Fruit fly (Drosophila melanogaster) whole organism, embryonic: ENCODE data around the gene Tomosyn.

ENCODE experiments used
- Ada2b ChIP-seq: fragments of 200-800 bp; sonication (Bioruptor generic); IDR thresholded peaks from 2 replicates; pipeline ENCODE4 v1.3.6; 2022; ENCODE audit warnings: missing biosample characterization, missing genetic modification characterization
- Asciz ChIP-seq: fragments of 200-800 bp; sonication (Bioruptor generic); optimal IDR thresholded peaks from 2 replicates; lab custom pipeline; 2017; ENCODE audit warnings: missing biosample characterization, mild to moderate bottlenecking, missing genetic modification characterization, missing genetic modification reagents
- CG1024 ChIP-seq: fragments of 200-800 bp; sonication (Bioruptor generic); IDR thresholded peaks from 2 replicates; pipeline ENCODE4 v1.3.6; 2022; ENCODE audit warnings: missing biosample characterization, missing genetic modification characterization
- CG10274 ChIP-seq: fragments of 200-800 bp; sonication (Bioruptor generic); optimal IDR thresholded peaks from 3 replicates; lab custom pipeline; 2017; ENCODE audit warnings: missing biosample characterization, mild to moderate bottlenecking, missing genetic modification characterization
- CG11504 ChIP-seq: fragments of 200-800 bp; sonication (Bioruptor generic); optimal IDR thresholded peaks from 3 replicates; lab custom pipeline; 2019; ENCODE audit warnings: missing biosample characterization, mild to moderate bottlenecking, missing genetic modification characterization, moderate library complexity
- CG12769 ChIP-seq: fragments of 200-800 bp; sonication (Bioruptor generic); optimal IDR thresholded peaks from 2 replicates; lab custom pipeline; 2019; ENCODE audit warnings: missing biosample characterization, mild to moderate bottlenecking, missing genetic modification characterization, moderate library complexity
- CG17186 ChIP-seq: fragments of 200-800 bp; sonication (Bioruptor generic); optimal IDR thresholded peaks from 3 replicates; lab custom pipeline; 2017; ENCODE audit warnings: missing biosample characterization, missing genetic modification reagents, missing genetic modification characterization
- CG2202 ChIP-seq: fragments of 200-800 bp; sonication (Bioruptor generic); optimal IDR thresholded peaks from 2 replicates; lab custom pipeline; 2018; ENCODE audit warnings: missing biosample characterization, mild to moderate bottlenecking, missing genetic modification characterization
- CG30431 ChIP-seq: fragments of 200-800 bp; sonication (Bioruptor generic); optimal IDR thresholded peaks from 2 replicates; lab custom pipeline; 2017; ENCODE audit warnings: missing biosample characterization, missing genetic modification characterization
- CG31365 ChIP-seq: fragments of 200-800 bp; sonication (Bioruptor generic); optimal IDR thresholded peaks from 2 replicates; lab custom pipeline; 2018; ENCODE audit warnings: missing biosample characterization, mild to moderate bottlenecking, missing genetic modification characterization
- CG3847 ChIP-seq: fragments of 200-800 bp; sonication (Bioruptor generic); IDR thresholded peaks from 2 replicates; pipeline ENCODE4 v1.3.6; 2022; ENCODE audit warnings: missing biosample characterization, missing genetic modification characterization
- CG4328 ChIP-seq: fragments of 200-800 bp; sonication (Bioruptor generic); optimal IDR thresholded peaks from 3 replicates; lab custom pipeline; 2017; ENCODE audit warnings: missing biosample characterization, missing genetic modification reagents, missing genetic modification characterization
- CG6765 ChIP-seq: fragments of 200-800 bp; sonication (Bioruptor generic); optimal IDR thresholded peaks from 3 replicates; lab custom pipeline; 2017; ENCODE audit warnings: missing biosample characterization, mild to moderate bottlenecking, missing genetic modification characterization
- CG6854 ChIP-seq: fragments of 200-800 bp; sonication (Bioruptor generic); optimal IDR thresholded peaks from 3 replicates; lab custom pipeline; 2017; ENCODE audit warnings: missing biosample characterization, mild to moderate bottlenecking, missing genetic modification characterization
- CG7786 ChIP-seq: fragments of 200-800 bp; sonication (Bioruptor generic); optimal IDR thresholded peaks from 2 replicates; lab custom pipeline; 2016; ENCODE audit warnings: missing biosample characterization, missing genetic modification characterization
- CG7963 ChIP-seq: fragments of 200-800 bp; sonication (Bioruptor generic); IDR thresholded peaks from 3 replicates; pipeline ENCODE4 v1.3.6; 2022; ENCODE audit warnings: missing biosample characterization, missing genetic modification characterization; ENCODE audit not compliant: partially characterized antibody
- CG8388 ChIP-seq: fragments of 200-800 bp; sonication (Bioruptor generic); optimal IDR thresholded peaks from 2 replicates; lab custom pipeline; 2019; ENCODE audit warnings: missing biosample characterization, mild to moderate bottlenecking, missing genetic modification characterization, moderate library complexity
- CG8765 ChIP-seq: fragments of 200-800 bp; sonication (Bioruptor generic); IDR thresholded peaks from 2 replicates; pipeline ENCODE4 v1.3.6; 2022; ENCODE audit warnings: missing biosample characterization, missing genetic modification characterization
- Dad ChIP-seq: fragments of 200-800 bp; sonication (Bioruptor generic); optimal IDR thresholded peaks from 3 replicates; lab custom pipeline; 2016; ENCODE audit warnings: missing biosample characterization, missing genetic modification characterization
- Dek ChIP-seq: fragments of 200-800 bp; sonication (Bioruptor generic); optimal IDR thresholded peaks from 3 replicates; lab custom pipeline; 2019; ENCODE audit warnings: missing biosample characterization, mild to moderate bottlenecking, missing genetic modification characterization, moderate library complexity
- HLHmδ ChIP-seq: fragments of 200-800 bp; sonication (Bioruptor generic); optimal IDR thresholded peaks from 2 replicates; lab custom pipeline; 2018; ENCODE audit warnings: missing biosample characterization, mild to moderate bottlenecking, missing genetic modification characterization, moderate library complexity
- Hey ChIP-seq: fragments of 200-800 bp; sonication (Bioruptor generic); optimal IDR thresholded peaks from 3 replicates; lab custom pipeline; 2018; ENCODE audit warnings: missing biosample characterization, mild to moderate bottlenecking, missing genetic modification characterization
- Lpt ChIP-seq: fragments of >200 bp; optimal IDR thresholded peaks from 2 replicates; lab custom pipeline; 2018; ENCODE audit warnings: missing biosample characterization, missing genetic modification characterization
- Max ChIP-seq: fragments of 200-800 bp; sonication (Bioruptor generic); optimal IDR thresholded peaks from 2 replicates; lab custom pipeline; 2016; ENCODE audit warnings: missing biosample characterization, mild to moderate bottlenecking, missing genetic modification characterization
- Meics ChIP-seq: fragments of 200-800 bp; sonication (Bioruptor generic); optimal IDR thresholded peaks from 2 replicates; lab custom pipeline; 2017; ENCODE audit warnings: missing biosample characterization, mild to moderate bottlenecking, missing genetic modification characterization
- Neu2 ChIP-seq: fragments of 200-800 bp; sonication (Bioruptor generic); optimal IDR thresholded peaks from 3 replicates; lab custom pipeline; 2016; ENCODE audit warnings: missing biosample characterization, missing genetic modification characterization, borderline replicate concordance
- Optix ChIP-seq: fragments of 200-800 bp; sonication (Bioruptor generic); IDR thresholded peaks from 3 replicates; pipeline ENCODE4 v1.3.6; 2022; ENCODE audit warnings: missing biosample characterization, missing genetic modification characterization
- Pdp1 ChIP-seq, 2 experiments: fragments of 200-800 bp; sonication (Bioruptor generic); optimal IDR thresholded peaks; 3 replicates each; lab custom pipeline; 2016; ENCODE audit warnings: missing biosample characterization in 2 of 2, missing genetic modification characterization in 2 of 2, mild to moderate bottlenecking in 1 of 2, moderate library complexity in 1 of 2
- Rx ChIP-seq: fragments of 200-800 bp; sonication (Bioruptor generic); IDR thresholded peaks from 2 replicates; pipeline ENCODE4 v1.3.6; 2022; ENCODE audit warnings: missing biosample characterization, missing genetic modification characterization
- YL-1 ChIP-seq: fragments of 200-800 bp; sonication (Bioruptor generic); optimal IDR thresholded peaks from 3 replicates; lab custom pipeline; 2017; ENCODE audit warnings: missing biosample characterization, mild to moderate bottlenecking, missing genetic modification characterization
- amos ChIP-seq: fragments of 200-800 bp; sonication (Bioruptor generic); IDR thresholded peaks from 2 replicates; pipeline ENCODE4 v1.3.6; 2022; ENCODE audit warnings: missing biosample characterization, missing genetic modification characterization; ENCODE audit not compliant: partially characterized antibody
- az2 ChIP-seq: fragments of 200-800 bp; sonication (Bioruptor generic); optimal IDR thresholded peaks from 3 replicates; lab custom pipeline; 2016; ENCODE audit warnings: missing biosample characterization, missing genetic modification characterization
- chif ChIP-seq, 2 experiments: fragments of 200-800 bp; sonication (Bioruptor generic); optimal IDR thresholded peaks; 3 replicates each; lab custom pipeline; 2016; ENCODE audit warnings: missing biosample characterization in 2 of 2, missing genetic modification characterization in 2 of 2
- da ChIP-seq: fragments of 200-800 bp; sonication (Bioruptor generic); optimal IDR thresholded peaks from 2 replicates; lab custom pipeline; 2016; ENCODE audit warnings: missing biosample characterization, missing genetic modification characterization
- disco-r ChIP-seq: fragments of 200-800 bp; sonication (Bioruptor generic); optimal IDR thresholded peaks from 2 replicates; lab custom pipeline; 2016; ENCODE audit warnings: missing biosample characterization, missing genetic modification characterization
- eve ChIP-seq, 2 experiments: fragments of >200 bp; optimal IDR thresholded peaks; 2 replicates each; lab custom pipeline; 2017; ENCODE audit warnings: missing biosample characterization in 2 of 2, missing genetic modification characterization in 2 of 2
- ewg ChIP-seq: fragments of 200-800 bp; sonication (Bioruptor generic); optimal IDR thresholded peaks from 3 replicates; lab custom pipeline; 2017; ENCODE audit warnings: mild to moderate bottlenecking, missing biosample characterization, missing genetic modification reagents, missing genetic modification characterization
- fd64A ChIP-seq: fragments of 200-800 bp; sonication (Bioruptor generic); optimal IDR thresholded peaks from 3 replicates; lab custom pipeline; 2018; ENCODE audit warnings: missing biosample characterization, mild to moderate bottlenecking, missing genetic modification characterization
- gsb ChIP-seq: fragments of 200-800 bp; sonication (Bioruptor generic); IDR thresholded peaks from 2 replicates; pipeline ENCODE4 v1.3.6; 2022; ENCODE audit warnings: missing biosample characterization, missing genetic modification characterization
- gt ChIP-seq: fragments of 200-800 bp; sonication (Bioruptor generic); IDR thresholded peaks from 2 replicates; pipeline ENCODE4 v1.3.6; 2022; ENCODE audit warnings: missing biosample characterization, missing genetic modification characterization
- kni ChIP-seq: fragments of 200-800 bp; sonication (Bioruptor generic); optimal IDR thresholded peaks from 3 replicates; lab custom pipeline; 2017; ENCODE audit warnings: mild to moderate bottlenecking, missing biosample characterization, missing genetic modification reagents, missing genetic modification characterization
- lbe ChIP-seq: fragments of 200-800 bp; sonication (Bioruptor generic); optimal IDR thresholded peaks from 2 replicates; lab custom pipeline; 2016; ENCODE audit warnings: missing biosample characterization, mild to moderate bottlenecking, missing genetic modification characterization
- mirr ChIP-seq: fragments of 200-800 bp; sonication (Bioruptor generic); optimal IDR thresholded peaks from 3 replicates; lab custom pipeline; 2018; ENCODE audit warnings: missing biosample characterization, mild to moderate bottlenecking, missing genetic modification characterization
- p53 ChIP-seq: fragments of 200-800 bp; sonication (Bioruptor generic); optimal IDR thresholded peaks from 2 replicates; lab custom pipeline; 2016; ENCODE audit warnings: missing biosample characterization, missing genetic modification characterization
- psq ChIP-seq: fragments of 200-800 bp; sonication (Bioruptor generic); optimal IDR thresholded peaks from 2 replicates; lab custom pipeline; 2017; ENCODE audit warnings: missing biosample characterization, missing genetic modification characterization
- ro ChIP-seq: fragments of 200-800 bp; sonication (Bioruptor generic); IDR thresholded peaks from 2 replicates; pipeline ENCODE4 v1.3.6; 2022; ENCODE audit warnings: missing biosample characterization, missing genetic modification characterization
- sens-2 ChIP-seq: fragments of 200-800 bp; sonication (Bioruptor generic); IDR thresholded peaks from 2 replicates; pipeline ENCODE4 v1.3.6; 2022; ENCODE audit warnings: missing biosample characterization, missing genetic modification characterization
- slbo ChIP-seq: fragments of 200-800 bp; sonication (Bioruptor generic); IDR thresholded peaks from 2 replicates; pipeline ENCODE4 v1.3.6; 2022; ENCODE audit warnings: missing biosample characterization, missing genetic modification characterization
- tll ChIP-seq, 2 experiments: fragments of 200-800 bp in 1 of 2; fragments of >200 bp in 1 of 2; sonication (Bioruptor generic) in 1 of 2; optimal IDR thresholded peaks; 2 replicates each; lab custom pipeline; 2017 to 2019; ENCODE audit warnings: missing biosample characterization in 2 of 2, missing genetic modification characterization in 2 of 2, mild to moderate bottlenecking in 1 of 2, moderate library complexity in 1 of 2

The Tomosyn gene

dm6 chrX:12611536-12612458 lies 19.6 kb upstream of the Tomosyn start, which contains the start of the genes CG1463 and Fpgs1 (continued):
- TF ChIP-seq Ada2b (GFP tag; lab: Robert Waterston, UW) (no peak), CG2202 (tag; lab: Kevin White, UChicago) (no peak), CG17186 (GFP tag; lab: Kevin White, UChicago) (peak; percentile 28), Dek (tag; lab: Kevin White, UChicago) (no peak), chif (GFP tag; optimal IDR thresholded peaks at IDR 0.05; lab: Kevin White, UChicago) (no peak), gt (GFP tag; lab: Robert Waterston, UW) (no peak), CG12769 (tag; lab: Kevin White, UChicago) (no peak), kni (no peak), Pdp1 (GFP tag; optimal IDR thresholded peaks at IDR 0.05; lab: Kevin White, UChicago) (peak; percentile 9 to 62), CG1024 (GFP tag; lab: Robert Waterston, UW) (no peak), sens-2 (GFP tag; lab: Robert Waterston, UW) (no peak), Neu2 (GFP tag; lab: Kevin White, UChicago) (no peak), gsb (no peak), CG7963 (0 out of 3 replicates have a peak, but pooled peaks have one; percentile 46), Meics (no peak), ewg (GFP tag; lab: Kevin White, UChicago) (peak; percentile 32), Max (peak; percentile 70), eve (GFP tag; optimal IDR thresholded peaks at IDR 0.05; lab: Kevin White, UChicago) (no peak), CG10274 (GFP tag; lab: Kevin White, UChicago) (no peak), CG6854 (GFP tag; lab: Kevin White, UChicago) (no peak), lbe (GFP tag; lab: Kevin White, UChicago) (peak; percentile 1), fd64A (GFP tag; lab: Kevin White, UChicago) (no peak), CG3847 (GFP tag; lab: Robert Waterston, UW) (no peak), Lpt (GFP tag; lab: Kevin White, UChicago) (no peak), Rx (GFP tag; lab: Robert Waterston, UW) (no peak), p53 (no peak), CG11504 (tag; lab: Kevin White, UChicago) (no peak), YL-1 (peak; percentile 39), Dad (no peak), HLHmδ (GFP tag; lab: Kevin White, UChicago) (no peak), mirr (peak; percentile 41), CG8765 (no peak), da (GFP tag; lab: Kevin White, UChicago) (no peak), CG31365 (tag; lab: Kevin White, UChicago) (no peak), tll (GFP tag; optimal IDR thresholded peaks at IDR 0.05; lab: Kevin White, UChicago) (no peak), Hey (peak; percentile 28), ro (GFP tag; lab: Robert Waterston, UW) (no peak), amos (GFP tag; lab: Robert Waterston, UW) (peak; percentile 63; the same call in 1 of the 2 replicates), CG30431 (no peak), disco-r (no peak), az2 (GFP tag; lab: Kevin White, UChicago) (no peak), CG7786 (GFP tag; lab: Kevin White, UChicago) (peak; percentile 10), Asciz (no peak), Optix (GFP tag; lab: Robert Waterston, UW) (no peak), CG8388 (GFP tag; lab: Kevin White, UChicago) (no peak), CG6765 (peak; percentile 11), slbo (GFP tag; lab: Robert Waterston, UW) (peak; percentile 31; the same call in 1 of the 2 replicates), CG4328 (no peak), psq (no peak)
